Worm (Caenorhabditis elegans) whole organism, L4 larva: ENCODE measurements around the gene K08E7.6.

ENCODE experiments used
- R02D3.7 ChIP-seq: fragments of 150-350 bp; sonication (generic microtip); optimal IDR thresholded peaks from 3 replicates; lab custom pipeline; 2014; ENCODE audit warnings: missing biosample characterization, missing genetic modification characterization
- nhr-11 ChIP-seq: fragments of 150-350 bp; optimal IDR thresholded peaks from 2 replicates; lab custom pipeline; 2014; ENCODE audit warnings: missing biosample characterization, missing genetic modification characterization
- pqm-1 ChIP-seq: sonication (generic microtip); optimal IDR thresholded peaks from 2 replicates; lab custom pipeline; 2017; ENCODE audit warnings: missing biosample characterization, missing genetic modification characterization

- TF ChIP-seq R02D3.7 (tag; lab: Kevin White, UChicago) (no peak), nhr-11 (tag; lab: Kevin White, UChicago) (no peak), pqm-1 (tag; lab: Kevin White, UChicago) (no peak)
These were observed 49.9 kb downstream of the K08E7.6 start, which contains the start of gene F53B2.5 for ce11 chrIV:12531047-12531446.
